Worm (Caenorhabditis elegans) whole organism, L3 larva: ENCODE data around the gene spr-1.

Experiments used
- aly-2 ChIP-seq: fragments of 150-350 bp; optimal IDR thresholded peaks from 2 replicates; lab custom pipeline; 2014; ENCODE audit warnings: missing biosample characterization, missing genetic modification characterization
- ceh-16 ChIP-seq: sonication (generic microtip); optimal IDR thresholded peaks from 2 replicates; lab custom pipeline; 2017; ENCODE audit warnings: missing biosample characterization, missing genetic modification characterization
- ceh-9 ChIP-seq: sonication (generic microtip); optimal IDR thresholded peaks from 2 replicates; lab custom pipeline; 2018; ENCODE audit warnings: missing biosample characterization, missing genetic modification characterization
- daf-12 ChIP-seq: fragments of 150-350 bp; optimal IDR thresholded peaks from 2 replicates; lab custom pipeline; 2014; ENCODE audit warnings: missing biosample characterization, missing genetic modification reagents, missing genetic modification characterization
- fkh-10 ChIP-seq: sonication (generic microtip); optimal IDR thresholded peaks from 2 replicates; lab custom pipeline; 2017; ENCODE audit warnings: missing biosample characterization, missing genetic modification reagents, missing genetic modification characterization
- fkh-2 ChIP-seq: fragments of 150-350 bp; optimal IDR thresholded peaks from 2 replicates; lab custom pipeline; 2014; ENCODE audit warnings: missing biosample characterization, missing genetic modification reagents, missing genetic modification characterization
- lin-15B ChIP-seq: fragments of 150-350 bp; optimal IDR thresholded peaks from 2 replicates; lab custom pipeline; 2014; ENCODE audit warnings: missing biosample characterization, missing genetic modification characterization
- lsy-12 ChIP-seq: sonication (generic microtip); optimal IDR thresholded peaks from 2 replicates; lab custom pipeline; 2016; ENCODE audit warnings: mild to moderate bottlenecking, missing genetic modification characterization, missing compliant biosample characterization
- mml-1 ChIP-seq: fragments of 150-350 bp; sonication (generic microtip); optimal IDR thresholded peaks from 3 replicates; lab custom pipeline; 2014; ENCODE audit warnings: missing biosample characterization, missing genetic modification characterization
- nfya-1 ChIP-seq: sonication (generic microtip); optimal IDR thresholded peaks from 2 replicates; lab custom pipeline; 2017; ENCODE audit warnings: missing genetic modification characterization, mild to moderate bottlenecking, missing compliant biosample characterization, antibody characterized with exemption, moderate library complexity; ENCODE audit not compliant: insufficient read depth
- nhr-12 ChIP-seq: fragments of 150-350 bp; optimal IDR thresholded peaks from 2 replicates; lab custom pipeline; 2014; ENCODE audit warnings: missing biosample characterization, missing genetic modification characterization
- nhr-23 ChIP-seq: fragments of 150-350 bp; optimal IDR thresholded peaks from 2 replicates; lab custom pipeline; 2014; ENCODE audit warnings: missing biosample characterization, missing genetic modification reagents, missing genetic modification characterization
- nhr-237 ChIP-seq: fragments of 150-350 bp; optimal IDR thresholded peaks from 2 replicates; lab custom pipeline; 2014; ENCODE audit warnings: missing biosample characterization, missing genetic modification characterization
- nhr-28 ChIP-seq: fragments of 150-350 bp; optimal IDR thresholded peaks from 2 replicates; lab custom pipeline; 2014; ENCODE audit warnings: missing biosample characterization, missing genetic modification characterization
- nhr-43 ChIP-seq: sonication (generic microtip); optimal IDR thresholded peaks from 2 replicates; lab custom pipeline; 2016; ENCODE audit warnings: mild to moderate bottlenecking, missing genetic modification characterization, missing compliant biosample characterization; ENCODE audit not compliant: poor library complexity, severe bottlenecking
- nhr-76 ChIP-seq: fragments of 150-350 bp; sonication (generic microtip); optimal IDR thresholded peaks from 5 replicates; lab custom pipeline; 2014; ENCODE audit warnings: missing biosample characterization, missing genetic modification characterization
- nhr-77 ChIP-seq: fragments of 150-350 bp; optimal IDR thresholded peaks from 2 replicates; lab custom pipeline; 2014; ENCODE audit warnings: missing biosample characterization, missing genetic modification characterization
- pha-4 ChIP-seq: fragments of 150-350 bp; optimal IDR thresholded peaks from 2 replicates; lab custom pipeline; 2014; ENCODE audit warnings: missing biosample characterization, missing genetic modification reagents, missing genetic modification characterization
- pqm-1 ChIP-seq: fragments of 150-350 bp; optimal IDR thresholded peaks from 2 replicates; lab custom pipeline; 2017; ENCODE audit warnings: missing biosample characterization, missing genetic modification characterization, inconsistent platforms
- sea-2 ChIP-seq: fragments of 150-350 bp; sonication (generic microtip); optimal IDR thresholded peaks from 4 replicates; lab custom pipeline; 2014; ENCODE audit warnings: missing biosample characterization, missing genetic modification reagents, missing genetic modification characterization
- skn-1 ChIP-seq: fragments of 150-350 bp; optimal IDR thresholded peaks from 2 replicates; lab custom pipeline; 2014; ENCODE audit warnings: missing biosample characterization, missing genetic modification characterization
- snpc-4 ChIP-seq: fragments of 150-350 bp; optimal IDR thresholded peaks from 2 replicates; lab custom pipeline; 2014; ENCODE audit warnings: missing biosample characterization, missing genetic modification characterization
- tbx-2 ChIP-seq: sonication (generic microtip); optimal IDR thresholded peaks from 2 replicates; lab custom pipeline; 2016; ENCODE audit warnings: mild to moderate bottlenecking, missing genetic modification characterization, missing compliant biosample characterization
- unc-39 ChIP-seq: sonication (generic microtip); optimal IDR thresholded peaks from 4 replicates; lab custom pipeline; 2017; ENCODE audit warnings: missing biosample characterization, missing genetic modification characterization
- zag-1 ChIP-seq: fragments of 150-350 bp; optimal IDR thresholded peaks from 2 replicates; lab custom pipeline; 2014; ENCODE audit warnings: missing biosample characterization, missing genetic modification characterization
- ztf-11 ChIP-seq: fragments of 150-350 bp; optimal IDR thresholded peaks from 2 replicates; lab custom pipeline; 2014; ENCODE audit warnings: missing biosample characterization, missing genetic modification characterization

The spr-1 gene

ce11 chrV:8081579-8081978 lies 47.6 kb downstream of the spr-1 start, which contains the start of gene str-131:
TSS of gene str-131 (minus strand) at chrV:8081679.
- no peak for TF ChIP-seq nhr-28
- TF ChIP-seq lin-15B (tag; lab: Kevin White, UChicago) = no peak
- TF ChIP-seq aly-2 (tag; lab: Kevin White, UChicago) = no peak
- TF ChIP-seq fkh-10 (GFP tag; lab: Kevin White, UChicago) = no peak
- TF ChIP-seq pqm-1 (tag; lab: Kevin White, UChicago) = no peak
- no peak for TF ChIP-seq nhr-12 (tag; lab: Kevin White, UChicago)
- TF ChIP-seq nhr-43 (tag; lab: Kevin White, UChicago) = no peak

ce11 chrV:8079813-8080212 lies 49.3 kb downstream of the spr-1 start:
- no peak for TF ChIP-seq nhr-23 (tag; lab: Kevin White, UChicago)
- TF ChIP-seq nfya-1 (tag; lab: Kevin White, UChicago) = no peak
- no peak for TF ChIP-seq daf-12
- TF ChIP-seq pha-4 (tag; lab: Kevin White, UChicago) = no peak
- TF ChIP-seq tbx-2 (tag; lab: Kevin White, UChicago) = no peak
- TF ChIP-seq sea-2 (GFP tag; lab: Kevin White, UChicago) = no peak
- no peak for TF ChIP-seq mml-1
- TF ChIP-seq nhr-12 (tag; lab: Kevin White, UChicago) = no peak
- no peak for TF ChIP-seq snpc-4 (tag; lab: Kevin White, UChicago)
- no peak for TF ChIP-seq ceh-9 (tag; lab: Kevin White, UChicago)
- TF ChIP-seq lsy-12 (tag; lab: Kevin White, UChicago) = no peak
- no peak for TF ChIP-seq fkh-2 (tag; lab: Kevin White, UChicago)
- TF ChIP-seq zag-1 = no peak
- TF ChIP-seq nhr-76 = no peak
- TF ChIP-seq skn-1 (tag; lab: Kevin White, UChicago) = no peak
- no peak for TF ChIP-seq nhr-237 (tag; lab: Kevin White, UChicago)
- no peak for TF ChIP-seq nhr-77 (tag; lab: Kevin White, UChicago)
- TF ChIP-seq unc-39 = no peak
- TF ChIP-seq ztf-11 (tag; lab: Kevin White, UChicago) = no peak
- no peak for TF ChIP-seq ceh-16 (tag; lab: Kevin White, UChicago)
